Worm (Caenorhabditis elegans) whole organism, L1 larva: ENCODE data around the gene R07E5.11.

Source experiments
- ceh-88 ChIP-seq: fragments of 200-800 bp; sonication (Bioruptor generic); IDR thresholded peaks from 2 replicates; pipeline ENCODE4 v1.3.6; 2022; ENCODE audit warnings: missing genetic modification characterization, missing compliant biosample characterization
- dpl-1 ChIP-seq, 3 experiments: fragments of 150-350 bp in 2 of 3; sonication (generic microtip) in 1 of 3; optimal IDR thresholded peaks; 2 replicates each; lab custom pipeline; 2014 to 2017; ENCODE audit warnings: missing biosample characterization in 3 of 3, missing genetic modification characterization in 3 of 3, missing genetic modification reagents in 3 of 3
- dsc-1 ChIP-seq: sonication (generic microtip); optimal IDR thresholded peaks from 2 replicates; lab custom pipeline; 2016; ENCODE audit warnings: mild to moderate bottlenecking, missing genetic modification characterization, missing compliant biosample characterization
- elt-2 ChIP-seq: sonication (generic microtip); optimal IDR thresholded peaks from 2 replicates; lab custom pipeline; 2016; ENCODE audit warnings: missing genetic modification characterization, mild to moderate bottlenecking, inconsistent platforms, missing compliant biosample characterization, missing genetic modification reagents
- hpl-2 ChIP-seq: fragments of 150-350 bp; optimal IDR thresholded peaks from 2 replicates; lab custom pipeline; 2014; ENCODE audit warnings: missing biosample characterization, missing genetic modification reagents, missing genetic modification characterization
- jun-1 ChIP-seq: fragments of 150-350 bp; optimal IDR thresholded peaks from 2 replicates; lab custom pipeline; 2014; ENCODE audit warnings: missing biosample characterization, missing genetic modification reagents, missing genetic modification characterization
- lsy-2 ChIP-seq, 2 experiments: fragments of 150-350 bp; optimal IDR thresholded peaks; 2 replicates each; lab custom pipeline; 2014; ENCODE audit warnings: missing biosample characterization in 2 of 2, missing genetic modification characterization in 2 of 2
- nhr-237 ChIP-seq: fragments of 150-350 bp; optimal IDR thresholded peaks from 2 replicates; lab custom pipeline; 2014; ENCODE audit warnings: missing biosample characterization, missing genetic modification characterization
- nhr-47 ChIP-seq: sonication (generic microtip); optimal IDR thresholded peaks from 2 replicates; lab custom pipeline; 2016; ENCODE audit warnings: mild to moderate bottlenecking, missing genetic modification characterization, moderate library complexity, missing compliant biosample characterization
- skn-1 ChIP-seq: fragments of 150-350 bp; optimal IDR thresholded peaks from 2 replicates; lab custom pipeline; 2014; ENCODE audit warnings: missing biosample characterization, missing genetic modification characterization
- ztf-11 ChIP-seq, 2 experiments: sonication (generic microtip); optimal IDR thresholded peaks; 2 replicates each; lab custom pipeline; 2016 to 2017; ENCODE audit warnings: missing genetic modification characterization in 2 of 2, missing biosample characterization in 1 of 2, missing compliant biosample characterization in 1 of 2

- TF ChIP-seq hpl-2 (GFP tag; lab: Kevin White, UChicago): no peak
- TF ChIP-seq skn-1: no peak
- no peak for TF ChIP-seq elt-2 (tag; lab: Kevin White, UChicago)
- no peak for TF ChIP-seq dpl-1 (GFP tag; optimal IDR thresholded peaks at IDR 0.05; lab: Kevin White, UChicago)
- TF ChIP-seq nhr-237 (tag; lab: Kevin White, UChicago): no peak
- TF ChIP-seq dsc-1 (tag; lab: Kevin White, UChicago): no peak
- TF ChIP-seq ztf-11 (tag; optimal IDR thresholded peaks at IDR 0.05; lab: Kevin White, UChicago): no peak
- no peak for TF ChIP-seq jun-1
- no peak for TF ChIP-seq ceh-88
- TF ChIP-seq nhr-47 (tag; lab: Kevin White, UChicago): no peak
- no peak for TF ChIP-seq lsy-2 (tag; optimal IDR thresholded peaks at IDR 0.05; lab: Kevin White, UChicago)
Measured at ce11 chrIII:4390421-4390820, 24.6 kb downstream of the R07E5.11 start.
